Worm (Caenorhabditis elegans) whole organism, L4 larva: Measurements from ENCODE around the gene M03C11.3.

ENCODE experiments used
- D1046.2 ChIP-seq: fragments of 200-800 bp; sonication (Bioruptor generic); IDR thresholded peaks from 2 replicates; pipeline ENCODE4 v1.3.6; 2022; ENCODE audit warnings: missing genetic modification characterization, missing compliant biosample characterization
- F26F4.8 ChIP-seq: fragments of 200-800 bp; sonication (Bioruptor generic); conservative IDR thresholded peaks from 2 replicates; pipeline ENCODE4 v1.3.6; 2022; ENCODE audit warnings: missing genetic modification characterization, missing compliant biosample characterization
- F37D6.2 ChIP-seq: sonication (generic microtip); optimal IDR thresholded peaks from 2 replicates; lab custom pipeline; 2016; ENCODE audit warnings: mild to moderate bottlenecking, missing genetic modification characterization, missing compliant biosample characterization
- T20F7.1 ChIP-seq: fragments of 200-800 bp; sonication (Bioruptor generic); optimal IDR thresholded peaks from 2 replicates; lab custom pipeline; 2018; ENCODE audit warnings: mild to moderate bottlenecking, missing genetic modification characterization, missing compliant biosample characterization
- T26A8.4 ChIP-seq: fragments of 200-800 bp; sonication (Bioruptor generic); IDR thresholded peaks from 2 replicates; pipeline ENCODE4 v1.3.6; 2022; ENCODE audit warnings: missing genetic modification characterization, missing compliant biosample characterization
- Y5F2A.4 ChIP-seq: fragments of 200-800 bp; sonication (Bioruptor generic); optimal IDR thresholded peaks from 2 replicates; lab custom pipeline; 2018; ENCODE audit warnings: mild to moderate bottlenecking, missing genetic modification characterization, missing compliant biosample characterization
- ZK337.2 ChIP-seq: fragments of 200-800 bp; sonication (Bioruptor generic); IDR thresholded peaks from 2 replicates; pipeline ENCODE4 v1.3.6; 2022; ENCODE audit warnings: missing genetic modification reagents, missing genetic modification characterization, missing compliant biosample characterization
- ZK546.5 ChIP-seq, 2 experiments: sonication (generic microtip); optimal IDR thresholded peaks; 2 replicates each; lab custom pipeline; 2017; ENCODE audit warnings: missing biosample characterization in 2 of 2, missing genetic modification characterization in 2 of 2
- aha-1 ChIP-seq: fragments of 150-350 bp; peaks from one replicate; lab custom pipeline; 2014; ENCODE audit warnings: missing biosample characterization, missing genetic modification characterization
- ama-1 ChIP-seq: fragments of 150-350 bp; optimal IDR thresholded peaks from 2 replicates; lab custom pipeline; 2014; ENCODE audit warnings: inconsistent platforms, mixed read lengths
- ceh-82 ChIP-seq: sonication (generic microtip); optimal IDR thresholded peaks from 2 replicates; lab custom pipeline; 2017; ENCODE audit warnings: missing biosample characterization, missing genetic modification characterization
- cey-2 ChIP-seq: sonication (generic microtip); optimal IDR thresholded peaks from 3 replicates; lab custom pipeline; 2017; ENCODE audit warnings: missing genetic modification characterization, mild to moderate bottlenecking, missing compliant biosample characterization, antibody characterized with exemption, borderline replicate concordance; ENCODE audit not compliant: insufficient read depth
- ctbp-1 ChIP-seq: fragments of 200-800 bp; sonication (Bioruptor generic); IDR thresholded peaks from 2 replicates; pipeline ENCODE4 v1.3.6; 2022; ENCODE audit warnings: missing genetic modification reagents, missing genetic modification characterization, missing compliant biosample characterization
- daf-16 ChIP-seq, 3 experiments: sonication (generic microtip); optimal IDR thresholded peaks; 2 replicates each; lab custom pipeline; 2016 to 2017; ENCODE audit warnings: missing genetic modification characterization in 3 of 3, missing genetic modification reagents in 3 of 3, mild to moderate bottlenecking in 2 of 3, missing compliant biosample characterization in 2 of 3, missing biosample characterization in 1 of 3, moderate library complexity in 1 of 3
- daf-19 ChIP-seq: fragments of 200-800 bp; sonication (Bioruptor generic); conservative IDR thresholded peaks from 2 replicates; pipeline ENCODE4 v1.3.6; 2022; ENCODE audit warnings: missing genetic modification characterization, missing compliant biosample characterization
- dmd-6 ChIP-seq: fragments of 200-800 bp; sonication (Bioruptor generic); IDR thresholded peaks from 2 replicates; pipeline ENCODE4 v1.3.6; 2022; ENCODE audit warnings: missing genetic modification reagents, missing genetic modification characterization, missing compliant biosample characterization
- dpl-1 ChIP-seq: fragments of 150-350 bp; optimal IDR thresholded peaks from 2 replicates; lab custom pipeline; 2014; ENCODE audit warnings: missing biosample characterization, missing genetic modification reagents, missing genetic modification characterization
- dve-1 ChIP-seq: sonication (generic microtip); optimal IDR thresholded peaks from 2 replicates; lab custom pipeline; 2017; ENCODE audit warnings: antibody characterized with exemption, mild to moderate bottlenecking, missing genetic modification characterization, missing compliant biosample characterization; ENCODE audit not compliant: insufficient read depth
- fos-1 ChIP-seq: fragments of 150-350 bp; optimal IDR thresholded peaks from 2 replicates; lab custom pipeline; 2014; ENCODE audit warnings: missing biosample characterization, missing genetic modification characterization
- hif-1 ChIP-seq, 2 experiments: sonication (generic microtip); optimal IDR thresholded peaks; 2 replicates each; lab custom pipeline; 2016 to 2017; ENCODE audit warnings: missing compliant biosample characterization in 2 of 2, missing genetic modification characterization in 2 of 2, missing genetic modification reagents in 2 of 2, missing genotype in 2 of 2, mild to moderate bottlenecking in 1 of 2
- hlh-30 ChIP-seq: sonication (generic microtip); optimal IDR thresholded peaks from 2 replicates; lab custom pipeline; 2017; ENCODE audit warnings: antibody characterized with exemption, mild to moderate bottlenecking, missing genetic modification characterization, missing compliant biosample characterization; ENCODE audit not compliant: insufficient read depth
- lim-7 ChIP-seq: fragments of 200-800 bp; sonication (Bioruptor generic); IDR thresholded peaks from 2 replicates; pipeline ENCODE4 v1.3.6; 2022; ENCODE audit warnings: missing genetic modification characterization, missing compliant biosample characterization
- lin-15B ChIP-seq: fragments of 150-350 bp; sonication (generic microtip); optimal IDR thresholded peaks from 3 replicates; lab custom pipeline; 2014; ENCODE audit warnings: missing biosample characterization, missing genetic modification characterization
- lin-38 ChIP-seq: fragments of 200-800 bp; sonication (Bioruptor generic); IDR thresholded peaks from 2 replicates; pipeline ENCODE4 v1.3.6; 2022; ENCODE audit warnings: missing genetic modification reagents, missing genetic modification characterization, missing compliant biosample characterization
- lin-39 ChIP-seq: fragments of 150-350 bp; optimal IDR thresholded peaks from 2 replicates; lab custom pipeline; 2014; ENCODE audit warnings: missing biosample characterization, missing genetic modification reagents, missing genetic modification characterization
- mdl-1 ChIP-seq, 2 experiments: fragments of 150-350 bp in 1 of 2; sonication (generic microtip) in 1 of 2; optimal IDR thresholded peaks; 2 replicates each; lab custom pipeline; 2014 to 2017; ENCODE audit warnings: missing biosample characterization in 2 of 2, missing genetic modification characterization in 2 of 2
- mxl-2 ChIP-seq: fragments of 200-800 bp; sonication (Bioruptor generic); conservative IDR thresholded peaks from 2 replicates; pipeline ENCODE4 v1.3.6; 2022; ENCODE audit warnings: missing genetic modification reagents, missing genetic modification characterization, missing compliant biosample characterization
- mxl-3 ChIP-seq: fragments of 200-800 bp; sonication (Bioruptor generic); optimal IDR thresholded peaks from 2 replicates; lab custom pipeline; 2018; ENCODE audit warnings: mild to moderate bottlenecking, missing genetic modification characterization, missing compliant biosample characterization
- nhr-10 ChIP-seq: fragments of 150-350 bp; optimal IDR thresholded peaks from 2 replicates; lab custom pipeline; 2014; ENCODE audit warnings: missing biosample characterization, missing genetic modification characterization
- nhr-102 ChIP-seq: sonication (generic microtip); optimal IDR thresholded peaks from 2 replicates; lab custom pipeline; 2016; ENCODE audit warnings: mild to moderate bottlenecking, missing genetic modification characterization, moderate library complexity, missing compliant biosample characterization
- nhr-25 ChIP-seq: sonication (generic microtip); optimal IDR thresholded peaks from 2 replicates; lab custom pipeline; 2017; ENCODE audit warnings: missing genetic modification characterization, mild to moderate bottlenecking, missing compliant biosample characterization, antibody characterized with exemption, moderate library complexity, borderline replicate concordance; ENCODE audit not compliant: insufficient read depth
- nhr-28 ChIP-seq: fragments of 150-350 bp; optimal IDR thresholded peaks from 2 replicates; lab custom pipeline; 2014; ENCODE audit warnings: missing biosample characterization, missing genetic modification characterization
- nhr-41 ChIP-seq: fragments of 200-800 bp; sonication (Bioruptor generic); IDR thresholded peaks from 2 replicates; pipeline ENCODE4 v1.3.6; 2022; ENCODE audit warnings: missing genetic modification reagents, missing genetic modification characterization, missing compliant biosample characterization
- nhr-6 ChIP-seq: fragments of 150-350 bp; optimal IDR thresholded peaks from 2 replicates; lab custom pipeline; 2014; ENCODE audit warnings: missing biosample characterization, missing genetic modification characterization
- nhr-77 ChIP-seq: fragments of 150-350 bp; optimal IDR thresholded peaks from 2 replicates; lab custom pipeline; 2014; ENCODE audit warnings: missing biosample characterization, missing genetic modification characterization
- pha-4 ChIP-seq, 2 experiments: fragments of 150-350 bp in 1 of 2; fragments of 200-800 bp in 1 of 2; sonication (Bioruptor generic) in 1 of 2; IDR thresholded peaks in 1 of 2; optimal IDR thresholded peaks in 1 of 2; 2 replicates each; pipeline versions ENCODE4 v1.3.6 to Lab custom; 2014 to 2022; ENCODE audit warnings: missing genetic modification characterization in 2 of 2, missing genetic modification reagents in 2 of 2, missing biosample characterization in 1 of 2, missing compliant biosample characterization in 1 of 2
- php-3 ChIP-seq: fragments of 200-800 bp; sonication (Bioruptor generic); IDR thresholded peaks from 2 replicates; pipeline ENCODE4 v1.3.6; 2022; ENCODE audit warnings: missing genetic modification reagents, missing genetic modification characterization, missing compliant biosample characterization
- pqm-1 ChIP-seq: sonication (generic microtip); optimal IDR thresholded peaks from 2 replicates; lab custom pipeline; 2017; ENCODE audit warnings: missing biosample characterization, missing genetic modification characterization
- rbr-2 ChIP-seq: sonication (generic microtip); optimal IDR thresholded peaks from 2 replicates; lab custom pipeline; 2016; ENCODE audit warnings: missing genotype, missing genetic modification characterization, missing compliant biosample characterization
- set-16 ChIP-seq: fragments of 200-800 bp; sonication (Bioruptor generic); IDR thresholded peaks from 2 replicates; pipeline ENCODE4 v1.3.6; 2022; ENCODE audit warnings: missing genetic modification reagents, missing genetic modification characterization, missing compliant biosample characterization
- skn-1 ChIP-seq: fragments of 150-350 bp; optimal IDR thresholded peaks from 2 replicates; lab custom pipeline; 2014; ENCODE audit warnings: missing biosample characterization, missing genetic modification characterization
- tra-1 ChIP-seq: fragments of 200-800 bp; sonication (Bioruptor generic); IDR thresholded peaks from 2 replicates; pipeline ENCODE4 v1.3.6; 2022; ENCODE audit warnings: missing genetic modification reagents, missing genetic modification characterization, missing compliant biosample characterization
- unc-39 ChIP-seq: sonication (generic microtip); optimal IDR thresholded peaks from 2 replicates; lab custom pipeline; 2017; ENCODE audit warnings: missing biosample characterization, missing genetic modification characterization
- unc-62 ChIP-seq, 3 experiments: fragments of 150-350 bp in 1 of 3; sonication (generic microtip); optimal IDR thresholded peaks in 2 of 3; peaks in 1 of 3; 1 replicate in 1 of 3; 2 replicates in 2 of 3; lab custom pipeline; 2014 to 2017; ENCODE audit warnings: missing biosample characterization in 3 of 3, missing genetic modification characterization in 3 of 3, missing genetic modification reagents in 3 of 3, missing genotype in 1 of 3
- zip-11 ChIP-seq: fragments of 200-800 bp; sonication (Bioruptor generic); IDR thresholded peaks from 2 replicates; pipeline ENCODE4 v1.3.6; 2022; ENCODE audit warnings: missing genetic modification characterization, missing compliant biosample characterization
- zip-2 ChIP-seq: fragments of 150-350 bp; optimal IDR thresholded peaks from 2 replicates; lab custom pipeline; 2014; ENCODE audit warnings: missing biosample characterization, missing genetic modification characterization

M03C11.3 gene

DNA sequence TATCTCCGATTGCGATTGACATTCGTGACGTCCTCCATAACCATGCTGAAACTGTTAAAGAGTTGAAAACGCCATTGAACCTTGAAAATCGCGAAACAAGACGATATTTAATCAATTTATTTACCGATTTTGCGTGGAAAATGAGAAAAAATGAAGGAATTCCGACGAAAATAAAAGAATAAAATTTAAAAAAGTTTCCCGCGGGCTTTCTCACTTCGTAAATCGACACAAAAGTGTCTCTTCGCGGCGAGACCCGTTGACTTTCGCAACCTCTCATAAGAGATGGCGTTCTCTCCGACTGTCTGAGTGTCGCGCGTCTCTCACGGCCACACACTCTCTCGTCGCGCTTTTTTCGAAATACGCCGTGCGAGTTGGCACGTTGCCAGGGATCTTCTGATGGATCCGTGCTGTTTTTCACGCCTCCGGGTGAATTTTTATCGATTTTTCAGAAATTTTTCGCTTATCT lies 2.4 kb downstream of the M03C11.3 start, which contains the start of gene hat-1 (continued):
- TF ChIP-seq cey-2 (tag; lab: Kevin White, UChicago) (no peak), nhr-6 (tag; lab: Kevin White, UChicago) (peak; percentile 93), fos-1 (tag; lab: Kevin White, UChicago) (no peak), dpl-1 (peak; percentile 95), dve-1 (tag; lab: Kevin White, UChicago) (peak; percentile 98), aha-1 (tag; lab: Kevin White, UChicago) (peak; percentile 99), lim-7 (GFP tag; lab: Robert Waterston, UW) (no peak), ctbp-1 (GFP tag; lab: Robert Waterston, UW) (peak; percentile 96)

- TF ChIP-seq Y5F2A.4: no peak
- TF ChIP-seq nhr-41 (GFP tag; lab: Robert Waterston, UW): no peak
- TF ChIP-seq hif-1 (tag; optimal IDR thresholded peaks at IDR 0.05; lab: Kevin White, UChicago): peak in 1 of 2 experiments; percentile 52
- TF ChIP-seq zip-11: no peak
- TF ChIP-seq unc-39 (tag; lab: Kevin White, UChicago): no peak
- no peak for TF ChIP-seq php-3 (GFP tag; lab: Robert Waterston, UW)
- no peak for TF ChIP-seq skn-1 (tag; lab: Kevin White, UChicago)
- peak; percentile 16 for TF ChIP-seq rbr-2 (tag; lab: Kevin White, UChicago)
- peak; percentile 90 for TF ChIP-seq lin-38 (GFP tag; lab: Robert Waterston, UW)
- TF ChIP-seq dmd-6 (GFP tag; lab: Robert Waterston, UW): peak; percentile 19; the same call in 1 of the 2 replicates
- no peak for TF ChIP-seq lin-15B (tag; lab: Kevin White, UChicago)
- TF ChIP-seq D1046.2 (GFP tag; lab: Robert Waterston, UW): no peak
- no peak for TF ChIP-seq daf-16 (GFP tag; optimal IDR thresholded peaks at IDR 0.05; lab: Kevin White, UChicago)
- TF ChIP-seq daf-16 (tag; optimal IDR thresholded peaks at IDR 0.05; lab: Kevin White, UChicago): peak; percentile 7
- TF ChIP-seq F37D6.2: no peak
- TF ChIP-seq lin-39 (tag; lab: Kevin White, UChicago): no peak
- TF ChIP-seq ZK337.2 (GFP tag; lab: Robert Waterston, UW): no peak
- no peak for TF ChIP-seq pqm-1 (tag; lab: Kevin White, UChicago)
- TF ChIP-seq nhr-10 (tag; lab: Kevin White, UChicago): no peak
- no peak for TF ChIP-seq ceh-82 (tag; lab: Kevin White, UChicago)
- 0 out of 2 replicates have a peak, but pooled peaks have one; percentile 11 for TF ChIP-seq pha-4 (GFP tag; IDR thresholded peaks at IDR 0.05; lab: Robert Waterston, UW)
- no peak for TF ChIP-seq pha-4 (tag; optimal IDR thresholded peaks at IDR 0.05; lab: Kevin White, UChicago)
- TF ChIP-seq mxl-3 (GFP tag; lab: Kevin White, UChicago): no peak
- TF ChIP-seq ZK546.5 (tag; optimal IDR thresholded peaks at IDR 0.05; lab: Kevin White, UChicago): no peak
- no peak for TF ChIP-seq zip-2 (tag; lab: Kevin White, UChicago)
- TF ChIP-seq set-16 (GFP tag; lab: Robert Waterston, UW): no peak
- no peak for TF ChIP-seq mxl-2 (GFP tag; lab: Robert Waterston, UW)
- no peak for TF ChIP-seq F26F4.8 (GFP tag; lab: Robert Waterston, UW)
- TF ChIP-seq hlh-30 (tag; lab: Kevin White, UChicago): peak; percentile 87
- no peak; the same call in 1 of the 2 replicates for TF ChIP-seq T26A8.4 (GFP tag; lab: Robert Waterston, UW)
- TF ChIP-seq lim-7 (GFP tag; lab: Robert Waterston, UW): no peak
- TF ChIP-seq aha-1 (tag; lab: Kevin White, UChicago): peak; percentile 88
- no peak for TF ChIP-seq ctbp-1 (GFP tag; lab: Robert Waterston, UW)
- peak; percentile 40 for TF ChIP-seq dve-1 (tag; lab: Kevin White, UChicago)
- TF ChIP-seq nhr-77 (tag; lab: Kevin White, UChicago): peak; percentile 34
- TF ChIP-seq ama-1: peak; percentile 61
- no peak for TF ChIP-seq unc-62 (GFP tag; optimal IDR thresholded peaks at IDR 0.05 in 1 of 2; lab: Kevin White, UChicago)
- TF ChIP-seq unc-62 (tag; optimal IDR thresholded peaks at IDR 0.05; lab: Kevin White, UChicago): no peak
- TF ChIP-seq nhr-28 (tag; lab: Kevin White, UChicago): no peak
- TF ChIP-seq daf-19 (GFP tag; lab: Robert Waterston, UW): no peak; the same call in 1 of the 2 replicates
- no peak for TF ChIP-seq tra-1
- no peak for TF ChIP-seq fos-1 (tag; lab: Kevin White, UChicago)
- no peak for TF ChIP-seq nhr-25 (tag; lab: Kevin White, UChicago)
- TF ChIP-seq dpl-1: peak; percentile 6
- no peak for TF ChIP-seq T20F7.1 (GFP tag; lab: Kevin White, UChicago)
- peak; percentile 35 for TF ChIP-seq nhr-102
- peak; percentile 27 to 61 for TF ChIP-seq mdl-1 (tag; optimal IDR thresholded peaks at IDR 0.05; lab: Kevin White, UChicago)
These were observed 11.0 kb downstream of the M03C11.3 start, which contains the start of gene ymel-1 for ce11 chrIII:10415822-10416221. TSS of gene ymel-1 (plus strand) at chrIII:10416139.
